Fruit fly (Drosophila melanogaster) whole organism: ENCODE measurements around the gene CG10182.

Source experiments
- CG8478 ChIP-seq: fragments of >200 bp; optimal IDR thresholded peaks from 2 replicates; lab custom pipeline; 2018; ENCODE audit warnings: inconsistent platforms
- Dll ChIP-seq: fragments of >200 bp; optimal IDR thresholded peaks from 2 replicates; lab custom pipeline; 2017
- EcR ChIP-seq, 2 experiments: fragments of >200 bp; optimal IDR thresholded peaks; 2 replicates each; lab custom pipeline; 2017; ENCODE audit warnings: missing biosample characterization in 2 of 2, missing genetic modification characterization in 2 of 2, missing genetic modification reagents in 2 of 2
- pan ChIP-seq: fragments of >200 bp; optimal IDR thresholded peaks from 2 replicates; lab custom pipeline; 2017
- psq ChIP-seq: fragments of >200 bp; optimal IDR thresholded peaks from 2 replicates; lab custom pipeline; 2017
- usp ChIP-seq: fragments of >200 bp; optimal IDR thresholded peaks from 2 replicates; lab custom pipeline; 2017; ENCODE audit warnings: missing biosample characterization, missing genetic modification characterization, mixed read lengths

CG10182 gene

DNA sequence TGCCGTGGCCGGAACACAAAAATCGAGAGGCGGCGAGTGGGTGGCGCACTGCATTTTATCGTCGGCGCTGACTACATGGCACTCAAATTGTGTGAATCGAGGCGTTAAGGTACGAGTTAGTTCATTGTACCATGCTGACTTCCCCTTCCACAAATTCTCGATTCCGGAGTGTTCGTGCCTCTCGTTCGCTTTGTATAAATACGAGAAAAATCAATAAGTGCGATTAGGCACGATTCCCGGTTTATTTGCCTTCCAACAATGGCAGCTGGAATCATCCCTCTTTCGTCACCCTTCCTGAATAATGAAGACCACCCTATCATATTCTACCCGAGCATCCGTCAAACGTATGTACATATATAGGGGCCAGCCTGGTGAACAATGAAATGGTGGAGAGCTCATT, 13.0 kb downstream of the CG10182 start:
- no peak for TF ChIP-seq EcR (GFP tag; optimal IDR thresholded peaks at IDR 0.05; lab: Kevin White, UChicago)
- no peak for TF ChIP-seq psq (lab: Kevin White, UChicago)
- TF ChIP-seq Dll (lab: Kevin White, UChicago) = no peak
- no peak for TF ChIP-seq pan (lab: Kevin White, UChicago)

DNA sequence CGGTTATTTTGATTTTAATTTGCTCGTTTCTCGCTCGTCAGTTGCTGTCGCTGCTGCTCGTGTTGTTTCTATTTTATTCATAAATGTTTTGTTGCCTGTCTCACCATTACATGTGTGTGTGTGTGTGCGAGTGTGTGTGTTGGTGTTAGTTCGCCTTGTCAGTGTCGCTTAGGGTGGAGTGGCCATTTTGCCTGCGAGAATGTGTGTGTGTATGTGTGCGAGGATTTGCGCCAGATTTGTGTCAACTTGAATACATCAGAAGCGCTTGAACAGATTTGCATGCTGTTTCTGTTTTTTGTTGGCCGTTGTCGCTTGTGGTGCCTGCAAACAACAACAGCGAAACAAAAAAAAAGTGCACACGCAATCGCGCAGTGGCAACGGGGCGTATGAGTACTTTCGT, 20.4 kb downstream of the CG10182 start:
- TF ChIP-seq pan (lab: Kevin White, UChicago) = no peak
- TF ChIP-seq EcR (GFP tag; optimal IDR thresholded peaks at IDR 0.05; lab: Kevin White, UChicago) = no peak
- TF ChIP-seq Dll (lab: Kevin White, UChicago) = no peak
- no peak for TF ChIP-seq psq (lab: Kevin White, UChicago)
- no peak for TF ChIP-seq CG8478
- no peak for TF ChIP-seq usp (GFP tag; lab: Kevin White, UChicago)

DNA sequence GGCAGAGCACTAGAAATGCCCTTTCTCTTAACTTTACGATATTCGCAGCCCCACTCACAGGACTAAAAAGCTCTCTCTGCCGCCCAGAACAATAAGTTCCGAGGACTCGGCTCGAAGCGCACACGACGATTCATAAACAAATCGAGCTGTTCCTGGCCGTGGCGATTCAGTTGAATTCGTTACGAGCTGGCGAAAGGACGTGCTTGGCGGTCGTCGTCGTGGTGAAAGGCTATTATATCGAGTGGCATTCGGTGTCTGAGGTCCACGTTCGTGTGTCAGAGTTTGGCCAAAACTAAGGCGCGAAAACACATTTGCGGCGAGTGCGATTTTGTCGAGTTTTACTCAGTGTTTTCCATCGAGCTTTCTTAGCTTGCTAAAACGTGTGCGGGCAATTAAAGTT, 32.4 kb downstream of the CG10182 start, which contains the start of gene beat-IV:
TSS of gene beat-IV (plus strand) at position 169 of the 400 bp plus-strand sequence.
- TF ChIP-seq usp (GFP tag; lab: Kevin White, UChicago) (no peak), pan (lab: Kevin White, UChicago) (no peak), Dll (lab: Kevin White, UChicago) (no peak), CG8478 (no peak), psq (lab: Kevin White, UChicago) (no peak), EcR (GFP tag; optimal IDR thresholded peaks at IDR 0.05; lab: Kevin White, UChicago) (no peak)

DNA sequence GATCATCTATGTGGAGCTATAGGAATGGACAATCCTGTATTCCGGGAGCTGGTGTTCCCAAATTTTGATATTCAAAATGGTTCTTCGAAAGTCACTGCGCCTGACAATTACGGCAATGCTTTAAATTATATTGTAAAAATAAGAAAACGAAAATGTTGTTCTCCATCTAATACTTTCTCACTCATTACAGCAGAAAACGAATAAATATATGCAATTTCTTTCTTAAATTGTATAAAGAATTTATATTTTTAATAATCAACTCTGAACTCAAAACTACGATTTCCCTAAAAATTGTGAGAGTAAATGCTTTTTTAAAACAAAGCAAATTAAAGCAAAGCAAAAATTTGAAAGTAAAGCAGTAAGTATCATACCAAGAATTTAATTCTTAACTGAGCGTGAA, 32.8 kb downstream of the CG10182 start, which contains the start of gene CG10164:
TSS of gene CG10164 (minus strand) at position 101 of the 400 bp plus-strand sequence.
- TF ChIP-seq psq (lab: Kevin White, UChicago) (no peak), Dll (lab: Kevin White, UChicago) (no peak), EcR (GFP tag; optimal IDR thresholded peaks at IDR 0.05; lab: Kevin White, UChicago) (no peak), usp (GFP tag; lab: Kevin White, UChicago) (no peak), pan (lab: Kevin White, UChicago) (no peak), CG8478 (no peak)

DNA sequence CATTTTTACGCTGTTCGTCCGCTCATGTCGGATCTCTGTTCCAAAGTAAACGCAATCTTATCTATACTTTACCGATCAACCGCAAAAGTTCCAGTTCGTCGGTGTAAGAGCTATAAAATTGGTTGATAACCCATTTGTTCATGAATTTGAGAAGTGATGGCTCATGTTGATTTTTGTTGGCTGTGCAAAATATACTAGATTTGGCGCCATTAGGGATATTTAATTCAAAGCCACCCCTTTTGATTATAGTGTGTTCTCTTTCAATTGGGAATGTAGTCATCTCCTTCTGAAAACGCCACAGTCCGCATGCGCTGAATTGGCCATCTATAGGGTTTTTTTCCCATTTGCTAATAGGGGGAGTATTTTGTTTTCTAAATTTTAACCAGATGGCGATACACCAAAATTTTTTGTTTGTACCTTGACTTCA, 50.9 kb downstream of the CG10182 start, which contains the start of gene Ugt303B2:
TSS of gene Ugt303B2 (minus strand) at position 190 of the 427 bp plus-strand sequence.
- TF ChIP-seq Dll (lab: Kevin White, UChicago) (no peak), CG8478 (no peak), usp (GFP tag; lab: Kevin White, UChicago) (no peak)
